Worm (Caenorhabditis elegans): ENCODE measurements around the gene rme-2.

Gene rme-2

DNA sequence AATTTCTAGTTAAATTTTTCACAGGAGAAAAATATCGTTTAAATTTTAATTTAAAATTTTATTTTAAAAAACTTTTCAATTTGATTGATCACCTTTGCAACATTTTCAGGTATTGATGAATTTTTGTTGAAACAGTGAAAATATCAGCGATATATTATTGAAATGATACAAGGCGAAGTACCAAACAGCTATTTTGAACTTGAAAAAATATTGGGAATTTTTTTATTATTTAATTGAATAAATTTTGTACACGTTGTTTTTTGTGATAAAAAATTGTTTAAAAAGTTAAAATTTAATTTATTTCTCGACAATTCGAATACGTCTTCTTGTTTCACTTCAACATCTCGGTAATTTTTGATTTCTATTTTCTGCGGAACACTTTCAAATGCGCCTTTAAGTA is 23.9 kb downstream of the rme-2 start, which contains the start of gene B0273.1:
B0273.1 (plus strand) TSS at position 301 of the 400 bp plus-strand sequence.
- TF ChIP-seq hmg-1.1 (GFP tag; IDR thresholded peaks at IDR 0.05), result no peak

DNA sequence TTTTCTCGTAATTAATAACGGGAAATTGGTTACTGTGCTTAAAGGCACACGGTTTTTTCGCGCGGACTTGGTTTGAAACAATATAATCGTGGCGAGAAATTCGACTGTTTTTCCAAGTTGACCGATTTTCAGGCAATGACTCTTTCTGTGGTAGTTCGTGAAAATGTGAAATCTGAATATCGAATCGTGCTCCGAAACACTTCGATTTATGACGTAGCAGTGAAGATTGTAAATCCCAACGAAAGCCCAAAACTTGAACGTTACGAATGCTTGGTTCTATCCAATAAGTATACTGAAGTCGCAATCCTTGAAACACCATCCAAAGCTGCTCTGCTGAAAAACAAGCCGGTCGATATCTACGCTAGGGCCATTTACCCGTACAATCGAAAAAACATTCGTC is 24.3 kb downstream of the rme-2 start:
- TF ChIP-seq hif-1 (tag; optimal IDR thresholded peaks at IDR 0.05), result no peak
- peak in 1 of 2 experiments; percentile 77 for TF ChIP-seq unc-62 (GFP tag; optimal IDR thresholded peaks at IDR 0.05 in 1 of 2)
- no peak for TF ChIP-seq unc-62 (tag; optimal IDR thresholded peaks at IDR 0.05)
- TF ChIP-seq nhr-102 (tag; optimal IDR thresholded peaks at IDR 0.05), result no peak

DNA sequence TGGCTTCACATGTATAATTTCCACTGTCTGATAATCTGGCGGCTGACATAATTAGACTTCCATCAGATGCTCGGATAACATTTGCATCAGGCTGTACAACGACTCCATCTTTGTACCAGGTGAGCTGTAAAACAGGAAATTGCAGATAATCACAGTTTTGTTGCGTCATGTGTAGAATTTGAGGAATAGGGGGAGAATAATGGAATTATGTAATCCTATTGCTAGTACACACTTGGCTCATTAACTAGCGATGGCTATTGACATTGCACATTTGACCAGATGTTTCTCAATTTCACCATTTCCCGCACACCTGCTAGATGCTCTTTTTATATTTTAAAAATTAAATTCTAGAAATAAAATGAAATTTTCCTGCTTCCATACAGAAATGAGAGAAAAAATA is 31.6 kb downstream of the rme-2 start:
- no peak for TF ChIP-seq ceh-82 (tag; optimal IDR thresholded peaks at IDR 0.05)
- no peak for TF ChIP-seq lim-7 (GFP tag; IDR thresholded peaks at IDR 0.05)

DNA sequence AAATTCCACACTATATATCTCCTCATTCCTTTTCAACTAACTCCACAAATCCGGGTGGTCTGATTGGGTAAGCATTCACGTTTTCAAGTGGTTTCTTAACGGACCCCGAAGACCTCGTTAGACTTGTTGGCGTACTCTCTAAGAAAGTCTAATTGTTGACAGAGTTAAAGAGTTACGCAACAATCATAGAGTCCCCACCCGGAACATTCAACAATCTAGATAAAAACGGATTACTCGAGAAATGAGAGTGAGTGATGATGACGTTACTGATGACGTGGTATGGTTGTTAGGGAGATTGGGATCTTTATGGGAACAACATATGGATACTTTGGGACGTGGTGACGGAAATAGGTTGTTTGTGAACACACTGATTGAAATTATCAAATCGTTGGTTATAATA is 32.8 kb downstream of the rme-2 start:
- peak in 1 of 2 experiments; percentile 98 for TF ChIP-seq unc-62 (GFP tag; optimal IDR thresholded peaks at IDR 0.05 in 1 of 2)
- no peak for TF ChIP-seq unc-62 (tag; optimal IDR thresholded peaks at IDR 0.05)
- no peak for TF ChIP-seq dmd-8 (GFP tag; IDR thresholded peaks at IDR 0.05)

ce11 chrIV:5506642-5507041 is 36.8 kb downstream of the rme-2 start:
- no peak for TF ChIP-seq dpl-1 (GFP tag; optimal IDR thresholded peaks at IDR 0.05)

ce11 chrIV:5507754-5508153 is 37.9 kb downstream of the rme-2 start:
- TF ChIP-seq ztf-11 (tag; optimal IDR thresholded peaks at IDR 0.05), result no peak
- TF ChIP-seq nhr-111 (GFP tag; optimal IDR thresholded peaks at IDR 0.05), result no peak
- TF ChIP-seq F26F4.8 (GFP tag; conservative IDR thresholded peaks at IDR 0.05), result no peak
- TF ChIP-seq tag-97 (GFP tag; IDR thresholded peaks at IDR 0.05), result no peak
- no peak for TF ChIP-seq ceh-62 (tag; optimal IDR thresholded peaks at IDR 0.05)
- TF ChIP-seq hlh-30 (tag; optimal IDR thresholded peaks at IDR 0.05; ENCODE audit: insufficient read depth), result no peak
- TF ChIP-seq F37D6.2 (tag; optimal IDR thresholded peaks at IDR 0.05), result no peak
- TF ChIP-seq Y75B8A.6 (GFP tag; IDR thresholded peaks at IDR 0.05), result no peak
- no peak for TF ChIP-seq mdt-29 (GFP tag; IDR thresholded peaks at IDR 0.05)
- no peak for TF ChIP-seq vab-7 (GFP tag; IDR thresholded peaks at IDR 0.05)
- TF ChIP-seq mxl-3 (GFP tag; optimal IDR thresholded peaks at IDR 0.05), result no peak
- no peak for TF ChIP-seq tra-1 (GFP tag; IDR thresholded peaks at IDR 0.05)
- TF ChIP-seq gei-8 (GFP tag; optimal IDR thresholded peaks at IDR 0.05), result no peak

DNA sequence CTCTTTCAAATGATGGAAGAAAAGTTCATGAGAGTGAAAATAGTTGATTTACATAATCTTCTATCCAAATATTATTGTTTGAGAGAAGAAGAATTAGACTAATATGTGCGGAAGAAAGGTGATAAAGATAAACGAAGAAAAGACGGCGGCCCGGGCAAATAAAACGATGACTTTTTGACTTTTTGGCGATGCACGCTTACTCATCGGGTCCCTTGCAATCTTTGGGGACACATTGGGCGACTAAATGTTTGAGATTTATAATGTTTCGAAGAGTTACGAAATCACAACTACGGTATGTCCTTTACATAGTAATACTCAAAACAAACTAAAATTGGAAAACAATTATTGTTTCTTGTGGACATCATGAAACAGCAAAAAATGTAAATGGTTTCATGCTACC is 45.0 kb downstream of the rme-2 start:
- TF ChIP-seq unc-62 (GFP tag; optimal IDR thresholded peaks at IDR 0.05 in 1 of 2) (peak in 1 of 2 experiments; percentile 94), unc-62 (tag; optimal IDR thresholded peaks at IDR 0.05) (no peak), Y5F2A.4 (GFP tag; optimal IDR thresholded peaks at IDR 0.05) (no peak)

DNA sequence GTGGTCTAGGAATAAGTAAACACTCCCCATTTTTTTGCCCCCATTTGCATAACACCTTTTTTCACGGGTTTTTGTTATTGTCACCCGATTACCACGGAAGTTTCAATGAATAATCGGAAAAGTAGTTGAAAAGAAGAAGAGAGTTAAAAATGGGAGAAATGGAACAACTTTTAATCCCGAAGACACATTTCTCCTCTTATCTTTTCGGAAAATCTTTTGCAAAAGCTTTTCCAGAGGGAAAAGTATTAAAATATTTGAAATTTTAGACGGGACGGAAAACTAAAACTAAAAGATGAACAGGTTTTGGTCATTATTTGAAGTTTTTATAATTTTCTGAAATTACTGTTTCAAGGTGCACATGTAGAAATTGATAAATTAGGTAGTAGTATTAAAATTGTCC is 49.2 kb downstream of the rme-2 start:
- TF ChIP-seq unc-62 (GFP tag; optimal IDR thresholded peaks at IDR 0.05 in 1 of 2) (peak in 1 of 2 experiments; percentile 80), unc-62 (tag; optimal IDR thresholded peaks at IDR 0.05) (no peak), egl-43 (GFP tag; IDR thresholded peaks at IDR 0.05) (no peak), dpl-1 (GFP tag; optimal IDR thresholded peaks at IDR 0.05) (no peak)

All from whole organism, L4 larva.